Worm (Caenorhabditis elegans): ENCODE measurements around the gene F52E1.2.

The F52E1.2 gene

DNA sequence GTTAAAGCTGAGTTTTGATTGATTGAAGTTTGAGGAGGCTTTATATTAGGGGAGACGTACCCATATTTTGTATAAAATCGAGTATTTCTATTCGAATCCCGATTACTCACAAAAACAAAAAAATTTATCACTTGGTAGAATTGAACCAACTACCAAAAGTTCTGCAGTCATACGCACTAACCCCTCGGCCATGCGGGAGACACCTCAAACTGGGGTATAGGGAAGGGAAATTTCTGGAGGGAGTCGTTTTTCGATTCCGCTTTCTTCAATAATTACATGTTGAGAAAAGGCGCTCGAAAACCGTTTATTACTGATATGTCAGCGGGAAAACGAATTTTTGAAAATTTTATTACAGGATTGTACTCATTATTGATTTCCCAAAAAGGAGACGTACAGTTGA lies 20.9 kb downstream of the F52E1.2 start:
- TF ChIP-seq rnt-1 (tag; optimal IDR thresholded peaks at IDR 0.05) (peak; percentile 35), nhr-19 (GFP tag; conservative IDR thresholded peaks at IDR 0.05) (peak; percentile 37)

DNA sequence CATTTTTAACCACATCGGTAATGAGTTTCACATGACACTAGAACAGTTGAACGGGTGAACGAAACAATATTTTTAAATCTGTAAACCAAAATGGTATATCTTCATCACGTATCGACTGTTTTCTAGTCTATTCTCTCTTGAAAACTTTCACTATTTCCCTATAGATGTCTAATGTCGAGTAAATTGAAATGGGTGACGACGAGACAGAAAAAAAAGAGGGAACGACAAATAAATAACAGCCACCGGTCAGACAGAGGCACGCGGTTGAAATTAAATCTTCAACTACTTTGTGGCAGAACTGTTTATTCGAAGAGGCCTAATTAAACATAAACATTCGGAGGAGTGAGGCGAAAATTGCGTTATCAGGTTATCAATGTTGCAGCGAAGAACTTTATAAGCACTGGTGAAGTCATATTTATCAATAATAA lies 24.0 kb downstream of the F52E1.2 start:
- peak; percentile 26 for TF ChIP-seq snu-23 (GFP tag; optimal IDR thresholded peaks at IDR 0.05)
- peak; percentile 6 for TF ChIP-seq nhr-85 (tag)
- peak; percentile 52 for TF ChIP-seq pag-3 (tag; optimal IDR thresholded peaks at IDR 0.05; ENCODE audit: borderline replicate concordance, insufficient read depth)
- no peak for TF ChIP-seq ceh-63 (GFP tag; optimal IDR thresholded peaks at IDR 0.05)
- TF ChIP-seq nhr-20 (tag; optimal IDR thresholded peaks at IDR 0.05), result peak; percentile 32
- TF ChIP-seq mab-9 (GFP tag; IDR thresholded peaks at IDR 0.05), result no peak
- no peak for TF ChIP-seq grh-1 (GFP tag; IDR thresholded peaks at IDR 0.05)
- no peak for TF ChIP-seq rnt-1 (tag; optimal IDR thresholded peaks at IDR 0.05)
- no peak for TF ChIP-seq C16A3.4 (tag; optimal IDR thresholded peaks at IDR 0.05)
- no peak for TF ChIP-seq xbp-1 (tag; optimal IDR thresholded peaks at IDR 0.05)
- TF ChIP-seq mef-2 (tag; optimal IDR thresholded peaks at IDR 0.05), result no peak
- no peak for TF ChIP-seq sox-4 (tag; optimal IDR thresholded peaks at IDR 0.05)
- TF ChIP-seq aly-2 (tag; optimal IDR thresholded peaks at IDR 0.05), result no peak
- TF ChIP-seq nhr-71 (tag; optimal IDR thresholded peaks at IDR 0.05), result peak; percentile 20
- peak; percentile 42 for TF ChIP-seq mep-1 (tag; optimal IDR thresholded peaks at IDR 0.05)
- TF ChIP-seq skn-1 (tag; optimal IDR thresholded peaks at IDR 0.05), result no peak
- no peak for TF ChIP-seq unc-30 (tag; optimal IDR thresholded peaks at IDR 0.05)
- TF ChIP-seq elt-3 (tag; optimal IDR thresholded peaks at IDR 0.05), result peak in 1 of 6 experiments; percentile 41
- TF ChIP-seq blmp-1 (tag; optimal IDR thresholded peaks at IDR 0.05), result peak; percentile 69
- peak; percentile 66 for TF ChIP-seq elt-2 (tag; optimal IDR thresholded peaks at IDR 0.05)
- TF ChIP-seq lin-35 (GFP tag; optimal IDR thresholded peaks at IDR 0.05), result peak in 1 of 2 experiments; percentile 36
- peak; percentile 78 for TF ChIP-seq lin-14 (GFP tag; optimal IDR thresholded peaks at IDR 0.05)
- TF ChIP-seq egl-13 (tag; optimal IDR thresholded peaks at IDR 0.05), result no peak

DNA sequence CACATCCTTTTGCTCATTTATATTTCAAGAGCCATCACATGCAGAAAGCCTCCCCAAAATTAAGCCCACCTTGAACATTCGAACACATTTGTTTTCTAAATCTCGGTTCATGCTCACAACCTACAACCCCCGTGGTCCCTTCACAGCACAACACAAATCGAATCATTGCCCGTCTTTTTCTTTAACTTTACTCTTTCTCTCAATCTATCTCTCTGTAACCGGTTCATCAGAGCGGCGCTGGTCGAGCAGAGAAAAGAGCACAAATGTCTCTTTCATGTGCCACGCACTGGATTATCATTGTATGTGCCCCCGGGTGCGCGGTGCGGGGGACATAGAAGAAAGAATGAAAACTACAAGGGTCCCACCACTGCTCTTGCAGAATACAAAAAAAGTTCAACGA lies 24.9 kb downstream of the F52E1.2 start:
- TF ChIP-seq nhr-20 (tag; optimal IDR thresholded peaks at IDR 0.05) (no peak), nhr-11 (tag; optimal IDR thresholded peaks at IDR 0.05) (no peak), jun-1 (tag; optimal IDR thresholded peaks at IDR 0.05) (no peak), efl-3 (GFP tag; optimal IDR thresholded peaks at IDR 0.05) (no peak), tbx-2 (tag; optimal IDR thresholded peaks at IDR 0.05) (no peak), nhr-19 (GFP tag; conservative IDR thresholded peaks at IDR 0.05) (no peak), mef-2 (tag; optimal IDR thresholded peaks at IDR 0.05) (no peak), fkh-4 (tag; optimal IDR thresholded peaks at IDR 0.05; ENCODE audit: borderline replicate concordance) (no peak), hlh-4 (tag; optimal IDR thresholded peaks at IDR 0.05) (no peak), aha-1 (tag; optimal IDR thresholded peaks at IDR 0.05) (no peak), lin-13 (GFP tag; optimal IDR thresholded peaks at IDR 0.05) (no peak), Y116A8C.19 (tag; optimal IDR thresholded peaks at IDR 0.05; ENCODE audit: borderline replicate concordance) (no peak), xbp-1 (tag; optimal IDR thresholded peaks at IDR 0.05) (no peak), sup-37 (GFP tag; optimal IDR thresholded peaks at IDR 0.05) (no peak), C04F5.9 (tag; optimal IDR thresholded peaks at IDR 0.05) (no peak), sox-4 (tag; optimal IDR thresholded peaks at IDR 0.05) (no peak), fkh-10 (GFP tag; optimal IDR thresholded peaks at IDR 0.05) (peak; percentile 2), nhr-84 (tag; optimal IDR thresholded peaks at IDR 0.05) (no peak), dsc-1 (tag; optimal IDR thresholded peaks at IDR 0.05) (peak; percentile 23), ceh-82 (tag; optimal IDR thresholded peaks at IDR 0.05) (no peak), lin-14 (GFP tag; optimal IDR thresholded peaks at IDR 0.05) (peak; percentile 43), rnt-1 (tag; optimal IDR thresholded peaks at IDR 0.05) (peak; percentile 6), fkh-8 (tag; optimal IDR thresholded peaks at IDR 0.05) (no peak), pag-3 (tag; optimal IDR thresholded peaks at IDR 0.05; ENCODE audit: borderline replicate concordance, insufficient read depth) (no peak), fos-1 (tag; optimal IDR thresholded peaks at IDR 0.05) (no peak), ceh-63 (GFP tag; optimal IDR thresholded peaks at IDR 0.05) (no peak), skn-1 (tag; optimal IDR thresholded peaks at IDR 0.05) (no peak), elt-3 (tag; optimal IDR thresholded peaks at IDR 0.05) (no peak), ces-1 (GFP tag; optimal IDR thresholded peaks at IDR 0.05) (no peak), efl-1 (optimal IDR thresholded peaks at IDR 0.05) (no peak), efl-1 (GFP tag; optimal IDR thresholded peaks at IDR 0.05 in 1 of 2) (no peak), hpl-2 (GFP tag; optimal IDR thresholded peaks at IDR 0.05) (no peak), isw-1 (GFP tag; IDR thresholded peaks at IDR 0.05) (no peak), mep-1 (tag; optimal IDR thresholded peaks at IDR 0.05) (peak; percentile 1), mdl-1 (tag; optimal IDR thresholded peaks at IDR 0.05) (no peak), ztf-4 (tag; optimal IDR thresholded peaks at IDR 0.05) (no peak), nhr-85 (tag) (no peak), elt-2 (tag; optimal IDR thresholded peaks at IDR 0.05) (no peak)
